Fruit fly (Drosophila melanogaster): Measurements from ENCODE around the gene CG2126.

Gene CG2126

dm6 chr3R:31776583-31777362, at the start of gene CG2126, which contains the start of gene faf (continued):
- TF ChIP-seq emc (GFP tag; optimal IDR thresholded peaks at IDR 0.05), result peak; percentile 26
- no peak for TF ChIP-seq tll (GFP tag; optimal IDR thresholded peaks at IDR 0.05)
- peak; percentile 78 for TF ChIP-seq CG17359 (tag; optimal IDR thresholded peaks at IDR 0.05)
- TF ChIP-seq CG17612 (GFP tag; IDR thresholded peaks at IDR 0.05), result no peak; the same call in 1 of the 2 replicates
- no peak for TF ChIP-seq Opbp (GFP tag; IDR thresholded peaks at IDR 0.05; ENCODE audit: partially characterized antibody)
- peak; percentile 78 for TF ChIP-seq Sox100B (GFP tag; optimal IDR thresholded peaks at IDR 0.05)
- TF ChIP-seq br (optimal IDR thresholded peaks at IDR 0.05), result no peak
- TF ChIP-seq CG14965 (GFP tag; optimal IDR thresholded peaks at IDR 0.05; ENCODE audit: borderline replicate concordance), result no peak
- TF ChIP-seq chn (GFP tag; optimal IDR thresholded peaks at IDR 0.05), result peak; percentile 68
- peak; percentile 38 for TF ChIP-seq her (GFP tag; optimal IDR thresholded peaks at IDR 0.05)
- peak; percentile 65 for TF ChIP-seq CG30020 (tag; optimal IDR thresholded peaks at IDR 0.05)
- TF ChIP-seq mirr (GFP tag; optimal IDR thresholded peaks at IDR 0.05), result peak; percentile 47
- peak; percentile 63; the same call in 1 of the 2 replicates for TF ChIP-seq klu (GFP tag; IDR thresholded peaks at IDR 0.05)
- peak; percentile 64 to 85 for TF ChIP-seq dpn (GFP tag; optimal IDR thresholded peaks at IDR 0.05)
- peak; percentile 12 for TF ChIP-seq CG9876 (GFP tag; optimal IDR thresholded peaks at IDR 0.05)
- no peak for TF ChIP-seq MTF-1 (GFP tag; optimal IDR thresholded peaks at IDR 0.05; ENCODE audit: borderline replicate concordance)
- TF ChIP-seq schlank (tag; optimal IDR thresholded peaks at IDR 0.05), result peak; percentile 41
- TF ChIP-seq CG11247 (GFP tag; IDR thresholded peaks at IDR 0.05), result peak; percentile 73
- no peak for TF ChIP-seq luna (GFP tag; optimal IDR thresholded peaks at IDR 0.05)
- 0 out of 3 replicates have a peak, but pooled peaks have one; percentile 29 for TF ChIP-seq sr (GFP tag; IDR thresholded peaks at IDR 0.05)
- peak; percentile 24 for TF ChIP-seq MESR4 (GFP tag; optimal IDR thresholded peaks at IDR 0.05)
- TF ChIP-seq ranshi (GFP tag; IDR thresholded peaks at IDR 0.05), result peak; percentile 73
- peak; percentile 74 for TF ChIP-seq Chrac-16 (GFP tag; optimal IDR thresholded peaks at IDR 0.05)
- peak; percentile 69 for TF ChIP-seq CG10366 (GFP tag; IDR thresholded peaks at IDR 0.05)
- peak; percentile 49 for TF ChIP-seq CG2202 (tag; optimal IDR thresholded peaks at IDR 0.05)
- no peak for TF ChIP-seq run (tag; optimal IDR thresholded peaks at IDR 0.05)
- peak; percentile 44 for TF ChIP-seq CG8290 (GFP tag; optimal IDR thresholded peaks at IDR 0.05)
- no peak for TF ChIP-seq CG8290 (tag; optimal IDR thresholded peaks at IDR 0.05)
- peak; percentile 17 for TF ChIP-seq Sin3A (optimal IDR thresholded peaks at IDR 0.05)
- peak; percentile 59 for TF ChIP-seq CG33557 (GFP tag; optimal IDR thresholded peaks at IDR 0.05)
- TF ChIP-seq Pdp1 (GFP tag; optimal IDR thresholded peaks at IDR 0.05), result peak; percentile 54 to 68
- TF ChIP-seq CG43689 (GFP tag; IDR thresholded peaks at IDR 0.05), result no peak
- TF ChIP-seq CG10209 (GFP tag; optimal IDR thresholded peaks at IDR 0.05), result peak; percentile 73
- TF ChIP-seq seq (GFP tag; IDR thresholded peaks at IDR 0.05), result peak; percentile 58
- peak; percentile 74 for TF ChIP-seq CG4424 (GFP tag; optimal IDR thresholded peaks at IDR 0.05)
- no peak for TF ChIP-seq mld (GFP tag; IDR thresholded peaks at IDR 0.05; ENCODE audit: partially characterized antibody)
- peak; percentile 83 for TF ChIP-seq CG12942 (GFP tag; optimal IDR thresholded peaks at IDR 0.05)
- TF ChIP-seq CG6689 (GFP tag; IDR thresholded peaks at IDR 0.05), result peak; percentile 82
- peak; percentile 47; the same call in 1 of the 3 replicates for TF ChIP-seq CG7357 (GFP tag; IDR thresholded peaks at IDR 0.05)
- peak; percentile 61 for TF ChIP-seq stc (GFP tag; IDR thresholded peaks at IDR 0.05)
- no peak for TF ChIP-seq Kr (GFP tag; optimal IDR thresholded peaks at IDR 0.05)
- TF ChIP-seq psq (GFP tag; optimal IDR thresholded peaks at IDR 0.05), result peak; percentile 35
- TF ChIP-seq CoRest (tag; optimal IDR thresholded peaks at IDR 0.05), result peak; percentile 86
- peak; percentile 24 for TF ChIP-seq kah (GFP tag; optimal IDR thresholded peaks at IDR 0.05)
- TF ChIP-seq CG12236 (GFP tag; optimal IDR thresholded peaks at IDR 0.05), result no peak
- TF ChIP-seq fd96Cb (tag; optimal IDR thresholded peaks at IDR 0.05), result peak; percentile 67
- TF ChIP-seq CG6254 (GFP tag; optimal IDR thresholded peaks at IDR 0.05), result peak; percentile 26
- peak; percentile 84 for TF ChIP-seq CG30403 (GFP tag; optimal IDR thresholded peaks at IDR 0.05)
- TF ChIP-seq gro (GFP tag; optimal IDR thresholded peaks at IDR 0.05), result peak; percentile 48
- TF ChIP-seq salm (tag; optimal IDR thresholded peaks at IDR 0.05), result peak; percentile 29

All from whole organism, embryonic.